Worm (Caenorhabditis elegans): ENCODE results near the gene fbxc-55.

DNA sequence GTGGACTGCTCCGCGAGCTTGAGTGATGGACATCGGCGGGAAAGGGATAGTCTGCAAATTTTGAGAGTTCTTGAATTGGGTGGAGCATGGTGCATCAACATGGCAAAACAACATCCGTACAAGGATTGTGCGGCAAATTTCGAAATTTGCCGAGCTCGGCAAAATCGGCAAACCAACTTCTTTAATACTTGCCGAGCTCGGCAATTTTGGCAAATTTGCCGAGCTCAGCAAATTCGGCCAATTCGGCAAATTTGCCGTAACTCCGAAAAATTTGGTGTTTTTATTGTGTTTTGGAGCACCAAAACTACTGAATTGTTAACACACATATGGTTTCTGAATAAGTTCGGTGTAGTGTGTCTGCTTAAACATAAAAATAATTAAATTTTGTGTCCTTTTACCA lies at the start of gene fbxc-55:
- TF ChIP-seq flt-1 (GFP tag; IDR thresholded peaks at IDR 0.05): no peak
- no peak for TF ChIP-seq klf-2 (GFP tag; conservative IDR thresholded peaks at IDR 0.05)
